Fruit fly (Drosophila melanogaster) whole organism, wandering third instar larva: ENCODE data around the gene FoxK.
A peak's percentile ranks its signal among the peaks of the same experiment; 100 is the strongest.

Experiments
- CrebA ChIP-seq: fragments of 200-800 bp; sonication (Bioruptor generic); optimal IDR thresholded peaks from 2 replicates; lab custom pipeline; 2016; ENCODE audit warnings: missing biosample characterization, mild to moderate bottlenecking, missing genetic modification characterization, borderline replicate concordance
- Dfd ChIP-seq: fragments of >200 bp; optimal IDR thresholded peaks from 2 replicates; lab custom pipeline; 2017; ENCODE audit warnings: missing biosample characterization, missing genetic modification characterization
- OdsH ChIP-seq: fragments of 200-800 bp; sonication (Bioruptor generic); optimal IDR thresholded peaks from 2 replicates; lab custom pipeline; 2016; ENCODE audit warnings: missing biosample characterization, mild to moderate bottlenecking, missing genetic modification characterization

DNA sequence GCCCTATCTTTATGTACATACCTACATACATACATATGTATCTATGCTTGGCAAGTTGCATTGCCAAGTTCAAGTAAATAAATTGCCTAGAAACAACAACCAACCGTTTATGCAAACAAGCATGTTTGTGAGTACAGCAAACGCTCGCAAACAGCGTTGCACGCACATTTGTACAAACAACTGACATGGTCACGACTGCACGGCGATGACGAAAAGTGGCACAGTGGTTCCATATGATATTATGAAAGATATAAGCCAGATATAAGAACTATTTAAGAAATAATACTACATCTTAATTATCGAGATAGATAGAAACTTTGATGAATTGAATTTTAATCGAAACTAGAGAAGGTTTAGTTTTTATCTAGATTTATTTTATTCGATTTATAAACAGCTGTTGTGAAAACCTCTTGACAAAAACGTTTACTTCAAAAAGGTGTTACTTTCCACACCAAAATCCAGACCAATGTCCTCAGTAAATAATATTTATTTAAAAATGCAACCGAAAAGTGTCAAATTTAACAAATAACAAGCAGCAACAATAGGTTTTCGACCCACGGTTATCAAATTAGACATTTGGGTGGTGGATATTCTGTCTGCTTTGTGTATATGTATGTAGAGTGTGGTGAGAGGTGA lies 30.7 kb downstream of the FoxK start:
- TF ChIP-seq CrebA (GFP tag; lab: Kevin White, UChicago) (no peak), OdsH (GFP tag; lab: Kevin White, UChicago) (peak; percentile 80), Dfd (no peak)
